Fruit fly (Drosophila melanogaster): Measurements from ENCODE around the gene CG3062.

The CG3062 gene

dm6 chrX:4666650-4667360, 22.1 kb upstream of the CG3062 start, which contains the start of gene CG3009 (continued):
- TF ChIP-seq disco-r (GFP tag; optimal IDR thresholded peaks at IDR 0.05) (peak; percentile 97), Side (GFP tag; optimal IDR thresholded peaks at IDR 0.05) (peak; percentile 98), trh (GFP tag; optimal IDR thresholded peaks at IDR 0.05) (peak; percentile 88), CG6683 (GFP tag; optimal IDR thresholded peaks at IDR 0.05) (peak; percentile 95), Sin3A (optimal IDR thresholded peaks at IDR 0.05) (no peak), Hand (GFP tag; optimal IDR thresholded peaks at IDR 0.05) (peak; percentile 97), CG12769 (tag; optimal IDR thresholded peaks at IDR 0.05) (peak; percentile 98), crc (GFP tag; optimal IDR thresholded peaks at IDR 0.05) (peak; percentile 96), Mrtf (GFP tag; IDR thresholded peaks at IDR 0.05) (peak; percentile 98), stc (GFP tag; IDR thresholded peaks at IDR 0.05) (peak; percentile 97), CG2199 (GFP tag; IDR thresholded peaks at IDR 0.05) (peak; percentile 96), nau (GFP tag; optimal IDR thresholded peaks at IDR 0.05) (peak; percentile 96), lov (optimal IDR thresholded peaks at IDR 0.05) (no peak), lov (GFP tag; IDR thresholded peaks at IDR 0.05) (peak; percentile 93), hbn (GFP tag; IDR thresholded peaks at IDR 0.05; ENCODE audit: partially characterized antibody) (no peak), org-1 (GFP tag; optimal IDR thresholded peaks at IDR 0.05) (peak; percentile 98), Fer2 (tag; optimal IDR thresholded peaks at IDR 0.05) (peak; percentile 95), Hr78 (GFP tag; optimal IDR thresholded peaks at IDR 0.05) (peak in 1 of 2 experiments; percentile 94), sim (GFP tag; IDR thresholded peaks at IDR 0.05) (peak; percentile 90), danr (GFP tag; IDR thresholded peaks at IDR 0.05) (peak; percentile 95), CG15011 (GFP tag; optimal IDR thresholded peaks at IDR 0.05) (peak; percentile 94), CG13894 (tag; optimal IDR thresholded peaks at IDR 0.05) (peak; percentile 96), Chrac-16 (GFP tag; optimal IDR thresholded peaks at IDR 0.05) (peak; percentile 97), Nf-YB (GFP tag; optimal IDR thresholded peaks at IDR 0.05) (peak; percentile 84), CG4730 (GFP tag; IDR thresholded peaks at IDR 0.05) (peak; percentile 95), Gug (GFP tag; IDR thresholded peaks at IDR 0.05) (peak; percentile 98), Atf-2 (GFP tag; optimal IDR thresholded peaks at IDR 0.05) (peak; percentile 97), CG7987 (GFP tag; optimal IDR thresholded peaks at IDR 0.05) (peak; percentile 94), CG18764 (GFP tag; optimal IDR thresholded peaks at IDR 0.05) (peak; percentile 92), ssp (GFP tag; IDR thresholded peaks at IDR 0.05) (peak; percentile 90), cg (GFP tag; optimal IDR thresholded peaks at IDR 0.05) (peak; percentile 27), CG6654 (GFP tag; optimal IDR thresholded peaks at IDR 0.05) (peak; percentile 89), Antp (GFP tag; optimal IDR thresholded peaks at IDR 0.05) (peak; percentile 99), gro (GFP tag; optimal IDR thresholded peaks at IDR 0.05) (peak; percentile 98), CG2875 (GFP tag; optimal IDR thresholded peaks at IDR 0.05) (peak; percentile 95), grn (GFP tag; optimal IDR thresholded peaks at IDR 0.05) (peak; percentile 79), BtbVII (GFP tag; optimal IDR thresholded peaks at IDR 0.05) (peak; percentile 97), gsb (GFP tag; IDR thresholded peaks at IDR 0.05) (peak; percentile 96), Bdp1 (GFP tag; optimal IDR thresholded peaks at IDR 0.05) (peak; percentile 92), gfzf (GFP tag; optimal IDR thresholded peaks at IDR 0.05) (peak; percentile 44), toy (GFP tag; IDR thresholded peaks at IDR 0.05) (peak; percentile 93), zen2 (GFP tag; IDR thresholded peaks at IDR 0.05; ENCODE audit: partially characterized antibody) (no peak), sna (GFP tag; IDR thresholded peaks at IDR 0.05; ENCODE audit: partially characterized antibody) (no peak), jing (GFP tag; optimal IDR thresholded peaks at IDR 0.05) (peak; percentile 96), CG12942 (GFP tag; optimal IDR thresholded peaks at IDR 0.05) (peak; percentile 96), Usf (GFP tag; optimal IDR thresholded peaks at IDR 0.05) (peak; percentile 93), bigmax (GFP tag; optimal IDR thresholded peaks at IDR 0.05) (peak; percentile 46), bowl (GFP tag; IDR thresholded peaks at IDR 0.05) (peak; percentile 92), D19A (tag; optimal IDR thresholded peaks at IDR 0.05) (peak; percentile 92), vvl (GFP tag; IDR thresholded peaks at IDR 0.05) (peak; percentile 98)

All from whole organism, embryonic.